Fruit fly (Drosophila melanogaster) whole organism, embryonic: ENCODE data around the gene CG14958.
A peak's percentile ranks its signal among the peaks of the same experiment; 100 is the strongest.

Source experiments
- Bdp1 ChIP-seq: fragments of 200-800 bp; sonication (Bioruptor generic); optimal IDR thresholded peaks from 3 replicates; lab custom pipeline; 2016; ENCODE audit warnings: missing biosample characterization, missing genetic modification characterization
- BtbVII ChIP-seq: fragments of 200-800 bp; sonication (Bioruptor generic); optimal IDR thresholded peaks from 3 replicates; lab custom pipeline; 2017; ENCODE audit warnings: missing biosample characterization, mild to moderate bottlenecking, missing genetic modification characterization
- CG10147 ChIP-seq: fragments of 200-800 bp; sonication (Bioruptor generic); optimal IDR thresholded peaks from 2 replicates; lab custom pipeline; 2019; ENCODE audit warnings: missing biosample characterization, mild to moderate bottlenecking, missing genetic modification characterization, moderate library complexity
- CG10654 ChIP-seq: fragments of 200-800 bp; sonication (Bioruptor generic); optimal IDR thresholded peaks from 2 replicates; lab custom pipeline; 2016; ENCODE audit warnings: missing biosample characterization, missing genetic modification characterization
- CG12299 ChIP-seq: fragments of 200-800 bp; sonication (Bioruptor generic); optimal IDR thresholded peaks from 2 replicates; lab custom pipeline; 2018; ENCODE audit warnings: missing biosample characterization, mild to moderate bottlenecking, missing genetic modification characterization
- CG13775 ChIP-seq: fragments of 200-800 bp; sonication (Bioruptor generic); optimal IDR thresholded peaks from 3 replicates; lab custom pipeline; 2017; ENCODE audit warnings: missing biosample characterization, mild to moderate bottlenecking, missing genetic modification characterization
- CG14441 ChIP-seq: fragments of 200-800 bp; sonication (Bioruptor generic); IDR thresholded peaks from 2 replicates; pipeline ENCODE4 v1.3.6; 2022; ENCODE audit warnings: missing biosample characterization, missing genetic modification characterization
- CG14710 ChIP-seq: fragments of 200-800 bp; sonication (Bioruptor generic); optimal IDR thresholded peaks from 3 replicates; lab custom pipeline; 2019; ENCODE audit warnings: missing biosample characterization, mild to moderate bottlenecking, missing genetic modification characterization, moderate library complexity
- CG14965 ChIP-seq: fragments of 200-800 bp; sonication (Bioruptor generic); optimal IDR thresholded peaks from 2 replicates; lab custom pipeline; 2016; ENCODE audit warnings: missing biosample characterization, missing genetic modification characterization, borderline replicate concordance
- CG15011 ChIP-seq: fragments of 200-800 bp; sonication (Bioruptor generic); optimal IDR thresholded peaks from 3 replicates; lab custom pipeline; 2018; ENCODE audit warnings: missing biosample characterization, mild to moderate bottlenecking, missing genetic modification characterization
- CG17186 ChIP-seq: fragments of 200-800 bp; sonication (Bioruptor generic); optimal IDR thresholded peaks from 3 replicates; lab custom pipeline; 2017; ENCODE audit warnings: missing biosample characterization, missing genetic modification reagents, missing genetic modification characterization
- CG17359 ChIP-seq: fragments of 200-800 bp; sonication (Bioruptor generic); optimal IDR thresholded peaks from 3 replicates; lab custom pipeline; 2018; ENCODE audit warnings: missing biosample characterization, mild to moderate bottlenecking, missing genetic modification characterization, moderate library complexity
- CG17912 ChIP-seq: fragments of 200-800 bp; sonication (Bioruptor generic); optimal IDR thresholded peaks from 2 replicates; lab custom pipeline; 2018; ENCODE audit warnings: missing biosample characterization, mild to moderate bottlenecking, missing genetic modification characterization
- CG5953 ChIP-seq: fragments of 200-800 bp; sonication (Bioruptor generic); IDR thresholded peaks from 2 replicates; pipeline ENCODE4 v1.3.6; 2022; ENCODE audit warnings: missing biosample characterization, missing genetic modification characterization
- CG7928 ChIP-seq: fragments of 200-800 bp; sonication (Bioruptor generic); optimal IDR thresholded peaks from 2 replicates; lab custom pipeline; 2017; ENCODE audit warnings: missing biosample characterization, mild to moderate bottlenecking, missing genetic modification characterization
- CG8924 ChIP-seq: fragments of 200-800 bp; optimal IDR thresholded peaks from 3 replicates; lab custom pipeline; 2019; ENCODE audit warnings: missing biosample characterization, mild to moderate bottlenecking, missing genetic modification characterization, moderate library complexity
- Doc2 ChIP-seq: fragments of 200-800 bp; sonication (Bioruptor generic); IDR thresholded peaks from 2 replicates; pipeline ENCODE4 v1.3.6; 2022; ENCODE audit warnings: missing biosample characterization, missing genetic modification characterization
- Doc3 ChIP-seq: fragments of 200-800 bp; sonication (Bioruptor generic); IDR thresholded peaks from 3 replicates; pipeline ENCODE4 v1.3.6; 2022; ENCODE audit warnings: missing biosample characterization, missing genetic modification characterization; ENCODE audit not compliant: partially characterized antibody
- Eip74EF ChIP-seq, 2 experiments: fragments of 200-800 bp in 1 of 2; fragments of >200 bp in 1 of 2; sonication (Bioruptor generic) in 1 of 2; optimal IDR thresholded peaks; 2 replicates each; lab custom pipeline; 2017 to 2019; ENCODE audit warnings: missing biosample characterization in 2 of 2, missing genetic modification characterization in 2 of 2, mild to moderate bottlenecking in 1 of 2, moderate library complexity in 1 of 2
- H15 ChIP-seq: fragments of 200-800 bp; sonication (Bioruptor generic); IDR thresholded peaks from 3 replicates; pipeline ENCODE4 v1.3.6; 2022; ENCODE audit warnings: missing biosample characterization, missing genetic modification characterization
- Hsf ChIP-seq: fragments of 200-800 bp; sonication (Bioruptor generic); optimal IDR thresholded peaks from 3 replicates; lab custom pipeline; 2016; ENCODE audit warnings: missing biosample characterization, missing genetic modification characterization
- Lhr ChIP-seq: fragments of 200-800 bp; sonication (Bioruptor generic); optimal IDR thresholded peaks from 3 replicates; lab custom pipeline; 2017; ENCODE audit warnings: mild to moderate bottlenecking, missing biosample characterization, missing genetic modification reagents, missing genetic modification characterization
- Mrtf ChIP-seq: fragments of 200-800 bp; sonication (Bioruptor generic); IDR thresholded peaks from 3 replicates; pipeline ENCODE4 v1.3.6; 2022; ENCODE audit warnings: missing biosample characterization, missing genetic modification characterization
- NFAT ChIP-seq: fragments of 200-800 bp; sonication (Bioruptor generic); IDR thresholded peaks from 2 replicates; pipeline ENCODE4 v1.3.6; 2022; ENCODE audit warnings: missing biosample characterization, missing genetic modification characterization
- Neu2 ChIP-seq: fragments of 200-800 bp; sonication (Bioruptor generic); optimal IDR thresholded peaks from 3 replicates; lab custom pipeline; 2016; ENCODE audit warnings: missing biosample characterization, missing genetic modification characterization, borderline replicate concordance
- Stat92E ChIP-seq, 3 experiments: fragments of >200 bp in 2 of 3; fragments of 200-800 bp in 1 of 3; sonication (Bioruptor generic) in 1 of 3; optimal IDR thresholded peaks; 2 replicates each; lab custom pipeline; 2017 to 2019; ENCODE audit warnings: missing biosample characterization in 3 of 3, missing genetic modification characterization in 3 of 3, mild to moderate bottlenecking in 1 of 3, moderate library complexity in 1 of 3
- Vsx1 ChIP-seq: fragments of 200-800 bp; sonication (Bioruptor generic); optimal IDR thresholded peaks from 2 replicates; lab custom pipeline; 2017; ENCODE audit warnings: missing biosample characterization, mild to moderate bottlenecking, missing genetic modification characterization, missing genetic modification reagents
- al ChIP-seq: fragments of 200-800 bp; sonication (Bioruptor generic); IDR thresholded peaks from 2 replicates; pipeline ENCODE4 v1.3.6; 2022; ENCODE audit warnings: missing biosample characterization, missing genetic modification characterization
- amos ChIP-seq: fragments of 200-800 bp; sonication (Bioruptor generic); IDR thresholded peaks from 2 replicates; pipeline ENCODE4 v1.3.6; 2022; ENCODE audit warnings: missing biosample characterization, missing genetic modification characterization; ENCODE audit not compliant: partially characterized antibody
- bcd ChIP-seq: fragments of 200-800 bp; sonication (Bioruptor generic); optimal IDR thresholded peaks from 2 replicates; lab custom pipeline; 2017; ENCODE audit warnings: missing biosample characterization, mild to moderate bottlenecking, missing genetic modification characterization
- da ChIP-seq: fragments of 200-800 bp; sonication (Bioruptor generic); optimal IDR thresholded peaks from 2 replicates; lab custom pipeline; 2016; ENCODE audit warnings: missing biosample characterization, missing genetic modification characterization
- disco-r ChIP-seq: fragments of 200-800 bp; sonication (Bioruptor generic); optimal IDR thresholded peaks from 2 replicates; lab custom pipeline; 2016; ENCODE audit warnings: missing biosample characterization, missing genetic modification characterization
- fu2 ChIP-seq: fragments of 200-800 bp; sonication (Bioruptor generic); optimal IDR thresholded peaks from 2 replicates; lab custom pipeline; 2016; ENCODE audit warnings: missing biosample characterization, missing genetic modification characterization
- gcm2 ChIP-seq: fragments of 200-800 bp; sonication (Bioruptor generic); optimal IDR thresholded peaks from 2 replicates; lab custom pipeline; 2016; ENCODE audit warnings: missing biosample characterization, missing genetic modification characterization
- gfzf ChIP-seq: fragments of 200-800 bp; sonication (Bioruptor generic); optimal IDR thresholded peaks from 2 replicates; lab custom pipeline; 2016; ENCODE audit warnings: missing biosample characterization, mild to moderate bottlenecking, missing genetic modification characterization, moderate library complexity
- grau ChIP-seq: fragments of 200-800 bp; optimal IDR thresholded peaks from 3 replicates; lab custom pipeline; 2019; ENCODE audit warnings: missing biosample characterization, mild to moderate bottlenecking, missing genetic modification characterization, moderate library complexity
- gsb ChIP-seq: fragments of 200-800 bp; sonication (Bioruptor generic); IDR thresholded peaks from 2 replicates; pipeline ENCODE4 v1.3.6; 2022; ENCODE audit warnings: missing biosample characterization, missing genetic modification characterization
- ken ChIP-seq: fragments of 200-800 bp; sonication (Bioruptor generic); IDR thresholded peaks from 3 replicates; pipeline ENCODE4 v1.3.6; 2022; ENCODE audit warnings: missing biosample characterization, missing genetic modification characterization
- lab ChIP-seq: fragments of 200-800 bp; sonication (Bioruptor generic); optimal IDR thresholded peaks from 3 replicates; lab custom pipeline; 2017; ENCODE audit warnings: missing biosample characterization, missing genetic modification characterization, mild to moderate bottlenecking, moderate library complexity, missing genetic modification reagents
- lov ChIP-seq, 2 experiments: fragments of 200-800 bp in 1 of 2; fragments of >200 bp in 1 of 2; sonication (Bioruptor generic) in 1 of 2; IDR thresholded peaks in 1 of 2; optimal IDR thresholded peaks in 1 of 2; 2 replicates in 1 of 2; 3 replicates in 1 of 2; pipeline versions ENCODE4 v1.3.6 to Lab custom; 2017 to 2022; ENCODE audit warnings: missing biosample characterization in 1 of 2, missing genetic modification characterization in 1 of 2
- nerfin-1 ChIP-seq: fragments of 200-800 bp; sonication (Bioruptor generic); optimal IDR thresholded peaks from 3 replicates; lab custom pipeline; 2019; ENCODE audit warnings: missing biosample characterization, mild to moderate bottlenecking, missing genetic modification characterization, moderate library complexity
- otp ChIP-seq: fragments of 200-800 bp; sonication (Bioruptor generic); IDR thresholded peaks from 3 replicates; pipeline ENCODE4, ENCODE4 v1.3.6; 2022; ENCODE audit warnings: missing biosample characterization, missing genetic modification characterization
- pum ChIP-seq: fragments of 200-800 bp; sonication (Bioruptor generic); optimal IDR thresholded peaks from 2 replicates; lab custom pipeline; 2016; ENCODE audit warnings: missing biosample characterization, missing genetic modification characterization
- sens-2 ChIP-seq: fragments of 200-800 bp; sonication (Bioruptor generic); IDR thresholded peaks from 2 replicates; pipeline ENCODE4 v1.3.6; 2022; ENCODE audit warnings: missing biosample characterization, missing genetic modification characterization
- stwl ChIP-seq: fragments of 200-800 bp; sonication (Bioruptor generic); optimal IDR thresholded peaks from 3 replicates; lab custom pipeline; 2018; ENCODE audit warnings: missing biosample characterization, mild to moderate bottlenecking, missing genetic modification characterization, moderate library complexity
- tx ChIP-seq: fragments of 200-800 bp; sonication (Bioruptor generic); optimal IDR thresholded peaks from 2 replicates; lab custom pipeline; 2016; ENCODE audit warnings: missing biosample characterization, missing genetic modification characterization
- yki ChIP-seq: fragments of >200 bp; optimal IDR thresholded peaks from 3 replicates; lab custom pipeline; 2018

CG14958 gene

dm6 chr3L:3198447-3199402, 8.9 kb downstream of the CG14958 start, which contains the start of the genes CG32276 and gry (continued):
- TF ChIP-seq CG17912 (peak; percentile 7), stwl (peak; percentile 60), CG14965 (GFP tag; lab: Kevin White, UChicago) (no peak), Mrtf (GFP tag; lab: Robert Waterston, UW) (no peak), gcm2 (GFP tag; lab: Kevin White, UChicago) (peak; percentile 39), fu2 (GFP tag; lab: Kevin White, UChicago) (peak; percentile 76), Lhr (GFP tag; lab: Kevin White, UChicago) (peak; percentile 75), nerfin-1 (tag; lab: Kevin White, UChicago) (peak; percentile 53), CG17359 (tag; lab: Kevin White, UChicago) (peak; percentile 62), CG14710 (peak; percentile 91), CG13775 (GFP tag; lab: Kevin White, UChicago) (peak; percentile 80), pum (peak; percentile 79), Hsf (GFP tag; lab: Kevin White, UChicago) (peak; percentile 85), gfzf (GFP tag; lab: Kevin White, UChicago) (peak; percentile 94), ken (GFP tag; lab: Robert Waterston, UW) (peak; percentile 54; the same call in 1 of the 3 replicates), Doc2 (GFP tag; lab: Robert Waterston, UW) (no peak), da (GFP tag; lab: Kevin White, UChicago) (peak; percentile 43), CG5953 (GFP tag; lab: Robert Waterston, UW) (no peak), CG10147 (no peak), tx (GFP tag; lab: Kevin White, UChicago) (peak; percentile 67), Neu2 (GFP tag; lab: Kevin White, UChicago) (no peak), Eip74EF (GFP tag; optimal IDR thresholded peaks at IDR 0.05; lab: Kevin White, UChicago) (no peak), Bdp1 (GFP tag; lab: Kevin White, UChicago) (peak; percentile 65), lov (optimal IDR thresholded peaks at IDR 0.05; lab: Kevin White, UChicago) (no peak), lov (GFP tag; IDR thresholded peaks at IDR 0.05; lab: Robert Waterston, UW) (peak; percentile 61; the same call in 1 of the 3 replicates), disco-r (GFP tag; lab: Kevin White, UChicago) (peak; percentile 80), amos (no peak; the same call in 1 of the 2 replicates), Vsx1 (GFP tag; lab: Kevin White, UChicago) (no peak), sens-2 (peak; percentile 55; the same call in 1 of the 2 replicates), otp (GFP tag; lab: Robert Waterston, UW) (peak; percentile 54; the same call in 1 of the 3 replicates), bcd (GFP tag; lab: Kevin White, UChicago) (peak; percentile 73), NFAT (GFP tag; lab: Robert Waterston, UW) (peak; percentile 75), CG17186 (GFP tag; lab: Kevin White, UChicago) (peak; percentile 81), BtbVII (GFP tag; lab: Kevin White, UChicago) (peak; percentile 35), CG15011 (no peak), grau (tag; lab: Kevin White, UChicago) (no peak), gsb (no peak), H15 (GFP tag; lab: Robert Waterston, UW) (peak; percentile 63; the same call in 2 of the 3 replicates), Stat92E (GFP tag; optimal IDR thresholded peaks at IDR 0.05; lab: Kevin White, UChicago) (peak in 1 of 3 experiments; percentile 54), CG14441 (GFP tag; lab: Robert Waterston, UW) (peak; percentile 60), lab (GFP tag; lab: Kevin White, UChicago) (peak; percentile 87), CG7928 (GFP tag; lab: Kevin White, UChicago) (peak; percentile 99), yki (no peak), CG12299 (peak; percentile 68), CG8924 (tag; lab: Kevin White, UChicago) (peak; percentile 82), al (GFP tag; lab: Robert Waterston, UW) (peak; percentile 73), Doc3 (GFP tag; lab: Robert Waterston, UW) (no peak), CG10654 (GFP tag; lab: Kevin White, UChicago) (no peak)
